Worm (Caenorhabditis elegans) whole organism, L2 larva: ENCODE measurements around the gene ehbp-1.

Experiments
- ceh-82 ChIP-seq: fragments of 150-350 bp; optimal IDR thresholded peaks from 2 replicates; lab custom pipeline; 2014; ENCODE audit warnings: missing biosample characterization, missing genetic modification characterization
- mdl-1 ChIP-seq, 2 experiments: fragments of 150-350 bp in 1 of 2; sonication (generic microtip) in 1 of 2; optimal IDR thresholded peaks; 2 replicates each; lab custom pipeline; 2017; ENCODE audit warnings: missing biosample characterization in 2 of 2, missing genetic modification characterization in 2 of 2
- nhr-12 ChIP-seq: fragments of 150-350 bp; optimal IDR thresholded peaks from 2 replicates; lab custom pipeline; 2014; ENCODE audit warnings: missing biosample characterization, missing genetic modification characterization
- nhr-237 ChIP-seq: fragments of 150-350 bp; optimal IDR thresholded peaks from 2 replicates; lab custom pipeline; 2014; ENCODE audit warnings: missing biosample characterization, missing genetic modification characterization
- nhr-77 ChIP-seq: fragments of 150-350 bp; optimal IDR thresholded peaks from 2 replicates; lab custom pipeline; 2014; ENCODE audit warnings: missing biosample characterization, missing genetic modification characterization
- snpc-4 ChIP-seq: fragments of 150-350 bp; optimal IDR thresholded peaks from 2 replicates; lab custom pipeline; 2014; ENCODE audit warnings: missing biosample characterization, missing genetic modification characterization

ce11 chrV:9531477-9531876 lies 19.0 kb upstream of the ehbp-1 start, which contains the start of the genes C50F4.10 and pfk-1.2:
- no peak for TF ChIP-seq nhr-77
- no peak for TF ChIP-seq nhr-237 (tag; lab: Kevin White, UChicago)
- TF ChIP-seq mdl-1 (tag; optimal IDR thresholded peaks at IDR 0.05; lab: Kevin White, UChicago) = no peak
- no peak for TF ChIP-seq ceh-82 (tag; lab: Kevin White, UChicago)
- TF ChIP-seq nhr-12 (tag; lab: Kevin White, UChicago) = no peak
- no peak for TF ChIP-seq snpc-4 (tag; lab: Kevin White, UChicago)
